Worm (Caenorhabditis elegans): ENCODE data around the gene F36H9.5.

ce11 chrV:1821287-1821686, 39.5 kb upstream of the F36H9.5 start, which contains the start of the genes gly-7 and mrpl-39:
- TF ChIP-seq nhr-25 (tag; optimal IDR thresholded peaks at IDR 0.05) (no peak), nhr-23 (tag; optimal IDR thresholded peaks at IDR 0.05) (no peak), alr-1 (tag; optimal IDR thresholded peaks at IDR 0.05) (no peak), lsy-2 (tag; optimal IDR thresholded peaks at IDR 0.05) (peak in 1 of 2 experiments; percentile 35), nhr-11 (tag; optimal IDR thresholded peaks at IDR 0.05) (no peak), lin-13 (GFP tag; optimal IDR thresholded peaks at IDR 0.05) (no peak), egl-27 (tag; optimal IDR thresholded peaks at IDR 0.05) (no peak), dmd-4 (tag; optimal IDR thresholded peaks at IDR 0.05) (no peak), nhr-237 (tag; optimal IDR thresholded peaks at IDR 0.05) (no peak), elt-3 (tag; optimal IDR thresholded peaks at IDR 0.05) (no peak), skn-1 (tag; optimal IDR thresholded peaks at IDR 0.05) (no peak)
